Worm (Caenorhabditis elegans) whole organism, L4 larva: ENCODE results near the gene C06E4.8.

Experiments
- F26F4.8 ChIP-seq: fragments of 200-800 bp; sonication (Bioruptor generic); conservative IDR thresholded peaks from 2 replicates; pipeline ENCODE4 v1.3.6; 2022; ENCODE audit warnings: missing genetic modification characterization, missing compliant biosample characterization
- T26A8.4 ChIP-seq: fragments of 200-800 bp; sonication (Bioruptor generic); IDR thresholded peaks from 2 replicates; pipeline ENCODE4 v1.3.6; 2022; ENCODE audit warnings: missing genetic modification characterization, missing compliant biosample characterization
- ama-1 ChIP-seq: fragments of 150-350 bp; optimal IDR thresholded peaks from 2 replicates; lab custom pipeline; 2014; ENCODE audit warnings: inconsistent platforms, mixed read lengths
- ceh-82 ChIP-seq: sonication (generic microtip); optimal IDR thresholded peaks from 2 replicates; lab custom pipeline; 2017; ENCODE audit warnings: missing biosample characterization, missing genetic modification characterization
- daf-19 ChIP-seq: fragments of 200-800 bp; sonication (Bioruptor generic); conservative IDR thresholded peaks from 2 replicates; pipeline ENCODE4 v1.3.6; 2022; ENCODE audit warnings: missing genetic modification characterization, missing compliant biosample characterization
- dmd-8 ChIP-seq: fragments of 200-800 bp; sonication (Bioruptor generic); IDR thresholded peaks from 2 replicates; pipeline ENCODE4 v1.3.6; 2022; ENCODE audit warnings: missing genetic modification characterization, missing compliant biosample characterization
- egl-27 ChIP-seq: sonication (generic microtip); optimal IDR thresholded peaks from 3 replicates; lab custom pipeline; 2017; ENCODE audit warnings: missing biosample characterization, missing genetic modification reagents, missing genetic modification characterization
- fos-1 ChIP-seq: fragments of 150-350 bp; optimal IDR thresholded peaks from 2 replicates; lab custom pipeline; 2014; ENCODE audit warnings: missing biosample characterization, missing genetic modification characterization
- hlh-30 ChIP-seq: sonication (generic microtip); optimal IDR thresholded peaks from 2 replicates; lab custom pipeline; 2017; ENCODE audit warnings: antibody characterized with exemption, mild to moderate bottlenecking, missing genetic modification characterization, missing compliant biosample characterization; ENCODE audit not compliant: insufficient read depth
- lin-39 ChIP-seq: fragments of 150-350 bp; optimal IDR thresholded peaks from 2 replicates; lab custom pipeline; 2014; ENCODE audit warnings: missing biosample characterization, missing genetic modification reagents, missing genetic modification characterization
- nhr-6 ChIP-seq: fragments of 150-350 bp; optimal IDR thresholded peaks from 2 replicates; lab custom pipeline; 2014; ENCODE audit warnings: missing biosample characterization, missing genetic modification characterization
- pha-4 ChIP-seq, 2 experiments: fragments of 150-350 bp in 1 of 2; fragments of 200-800 bp in 1 of 2; sonication (Bioruptor generic) in 1 of 2; IDR thresholded peaks in 1 of 2; optimal IDR thresholded peaks in 1 of 2; 2 replicates each; pipeline versions ENCODE4 v1.3.6 to Lab custom; 2014 to 2022; ENCODE audit warnings: missing genetic modification characterization in 2 of 2, missing genetic modification reagents in 2 of 2, missing biosample characterization in 1 of 2, missing compliant biosample characterization in 1 of 2
- unc-130 ChIP-seq: sonication (generic microtip); optimal IDR thresholded peaks from 2 replicates; lab custom pipeline; 2016; ENCODE audit warnings: missing genetic modification reagents, missing genetic modification characterization, missing compliant biosample characterization

ce11 chrIV:7258253-7258652 is 27.4 kb downstream of the C06E4.8 start, which contains the start of gene C06E4.6:
- no peak for TF ChIP-seq nhr-6
- no peak for TF ChIP-seq daf-19 (GFP tag; lab: Robert Waterston, UW)
- TF ChIP-seq pha-4 (GFP tag; IDR thresholded peaks at IDR 0.05; lab: Robert Waterston, UW), result no peak
- no peak for TF ChIP-seq pha-4 (tag; optimal IDR thresholded peaks at IDR 0.05; lab: Kevin White, UChicago)
- TF ChIP-seq F26F4.8 (GFP tag; lab: Robert Waterston, UW), result no peak
- no peak for TF ChIP-seq dmd-8 (GFP tag; lab: Robert Waterston, UW)
- TF ChIP-seq ceh-82 (tag; lab: Kevin White, UChicago), result no peak
- TF ChIP-seq fos-1 (tag; lab: Kevin White, UChicago), result no peak
- peak; percentile 62 for TF ChIP-seq hlh-30 (tag; lab: Kevin White, UChicago)
- no peak for TF ChIP-seq unc-130 (GFP tag; lab: Kevin White, UChicago)
- TF ChIP-seq ama-1, result no peak
- TF ChIP-seq lin-39 (tag; lab: Kevin White, UChicago), result no peak
- TF ChIP-seq T26A8.4 (GFP tag; lab: Robert Waterston, UW), result no peak
- TF ChIP-seq egl-27, result no peak
